Worm (Caenorhabditis elegans): ENCODE results near the gene T26A5.2.

- no peak for TF ChIP-seq dao-5 (tag; optimal IDR thresholded peaks at IDR 0.05)
- TF ChIP-seq W03F9.2 (tag; optimal IDR thresholded peaks at IDR 0.05), result no peak
- TF ChIP-seq him-1 (tag; optimal IDR thresholded peaks at IDR 0.05), result no peak
Measured at ce11 chrIII:6514673-6515072, 47.6 kb downstream of the T26A5.2 start, which contains the start of gene acr-5.
